Worm (Caenorhabditis elegans) whole organism, young adult: ENCODE data around the gene ftr-1.

Experiments used
- B0261.1 ChIP-seq: sonication (generic microtip); optimal IDR thresholded peaks from 2 replicates; lab custom pipeline; 2016; ENCODE audit warnings: mild to moderate bottlenecking, missing genetic modification characterization, moderate library complexity, missing compliant biosample characterization
- F55B11.4 ChIP-seq: sonication (generic microtip); optimal IDR thresholded peaks from 2 replicates; lab custom pipeline; 2016; ENCODE audit warnings: missing compliant biosample characterization, missing genetic modification characterization, borderline replicate concordance; ENCODE audit not compliant: insufficient read depth
- F57A8.1 ChIP-seq: fragments of 200-800 bp; sonication (Bioruptor generic); optimal IDR thresholded peaks from 2 replicates; lab custom pipeline; 2018; ENCODE audit warnings: mild to moderate bottlenecking, missing genetic modification characterization, moderate library complexity, missing compliant biosample characterization
- K12H6.12 ChIP-seq: fragments of 200-800 bp; sonication (Bioruptor generic); optimal IDR thresholded peaks from 2 replicates; lab custom pipeline; 2018; ENCODE audit warnings: mild to moderate bottlenecking, missing genetic modification characterization, missing compliant biosample characterization
- T07F8.4 ChIP-seq: sonication (generic microtip); optimal IDR thresholded peaks from 2 replicates; lab custom pipeline; 2016; ENCODE audit warnings: mild to moderate bottlenecking, missing genetic modification characterization, moderate library complexity, missing compliant biosample characterization
- Y56A3A.18 ChIP-seq: fragments of 200-800 bp; sonication (Bioruptor generic); IDR thresholded peaks from 2 replicates; pipeline ENCODE4 v1.3.6; 2022; ENCODE audit warnings: missing genetic modification reagents, missing genetic modification characterization, missing compliant biosample characterization
- ZK185.1 ChIP-seq: sonication (generic microtip); optimal IDR thresholded peaks from 2 replicates; lab custom pipeline; 2016; ENCODE audit warnings: mild to moderate bottlenecking, missing genetic modification characterization, missing compliant biosample characterization; ENCODE audit not compliant: poor library complexity, severe bottlenecking
- ama-1 ChIP-seq, 3 experiments: fragments of 150-350 bp in 1 of 3; sonication (generic microtip) in 2 of 3; optimal IDR thresholded peaks; 2 replicates each; lab custom pipeline; 2014 to 2018; ENCODE audit warnings: missing biosample characterization in 2 of 3, missing genetic modification characterization in 2 of 3, missing genetic modification reagents in 2 of 3
- attf-3 ChIP-seq: fragments of 200-800 bp; sonication (Bioruptor generic); conservative IDR thresholded peaks from 2 replicates; pipeline ENCODE4 v1.3.6; 2022; ENCODE audit warnings: missing genetic modification reagents, missing genetic modification characterization, missing compliant biosample characterization
- attf-5 ChIP-seq: fragments of 200-800 bp; sonication (Bioruptor generic); optimal IDR thresholded peaks from 2 replicates; lab custom pipeline; 2018; ENCODE audit warnings: mild to moderate bottlenecking, missing genetic modification characterization, missing compliant biosample characterization
- bed-2 ChIP-seq: fragments of 200-800 bp; sonication (Bioruptor generic); IDR thresholded peaks from 2 replicates; pipeline ENCODE4 v1.3.6; 2022; ENCODE audit warnings: missing genetic modification reagents, missing genetic modification characterization, missing compliant biosample characterization
- egrh-3 ChIP-seq: fragments of 200-800 bp; sonication (Bioruptor generic); IDR thresholded peaks from 2 replicates; pipeline ENCODE4 v1.3.6; 2022; ENCODE audit warnings: missing genetic modification reagents, missing genetic modification characterization, missing compliant biosample characterization
- ekl-4 ChIP-seq: fragments of 200-800 bp; sonication (Bioruptor generic); IDR thresholded peaks from 2 replicates; pipeline ENCODE4 v1.3.6; 2022; ENCODE audit warnings: missing genetic modification reagents, missing genetic modification characterization, missing compliant biosample characterization
- hlh-12 ChIP-seq: sonication (generic microtip); optimal IDR thresholded peaks from 2 replicates; lab custom pipeline; 2016; ENCODE audit warnings: missing genetic modification characterization, missing compliant biosample characterization
- hlh-26 ChIP-seq: fragments of 200-800 bp; sonication (Bioruptor generic); conservative IDR thresholded peaks from 2 replicates; pipeline ENCODE4 v1.3.6; 2022; ENCODE audit warnings: missing genetic modification reagents, missing genetic modification characterization, missing compliant biosample characterization
- hmg-20 ChIP-seq: fragments of 200-800 bp; sonication (Bioruptor generic); IDR thresholded peaks from 2 replicates; pipeline ENCODE4 v1.3.6; 2022; ENCODE audit warnings: missing genetic modification reagents, missing genetic modification characterization, missing compliant biosample characterization
- hrde-1 ChIP-seq: sonication (generic microtip); optimal IDR thresholded peaks from 2 replicates; lab custom pipeline; 2016; ENCODE audit warnings: missing genetic modification characterization, mild to moderate bottlenecking, missing compliant biosample characterization, moderate library complexity, missing genotype, missing genetic modification reagents, borderline replicate concordance
- let-526 ChIP-seq: fragments of 200-800 bp; sonication (Bioruptor generic); IDR thresholded peaks from 2 replicates; pipeline ENCODE4 v1.3.6; 2022; ENCODE audit warnings: missing genetic modification reagents, missing genetic modification characterization, missing compliant biosample characterization
- let-607 ChIP-seq, 2 experiments: fragments of 200-800 bp in 1 of 2; sonication (Bioruptor generic) in 1 of 2; sonication (generic microtip) in 1 of 2; optimal IDR thresholded peaks; 2 replicates each; lab custom pipeline; 2016 to 2018; ENCODE audit warnings: mild to moderate bottlenecking in 2 of 2, missing compliant biosample characterization in 2 of 2, missing genetic modification characterization in 2 of 2, moderate library complexity in 2 of 2, missing genotype in 1 of 2
- lin-35 ChIP-seq, 3 experiments: fragments of 150-350 bp in 2 of 3; sonication (generic microtip) in 1 of 3; optimal IDR thresholded peaks; 2 replicates each; lab custom pipeline; 2014 to 2018; ENCODE audit warnings: missing biosample characterization in 3 of 3, missing genetic modification characterization in 3 of 3, missing genetic modification reagents in 3 of 3
- lin-40 ChIP-seq: sonication (generic microtip); optimal IDR thresholded peaks from 2 replicates; lab custom pipeline; 2016; ENCODE audit warnings: missing genetic modification characterization, mild to moderate bottlenecking, missing compliant biosample characterization, missing genotype, missing genetic modification reagents
- lir-1 ChIP-seq: fragments of 200-800 bp; sonication (Bioruptor generic); conservative IDR thresholded peaks from 2 replicates; pipeline ENCODE4 v1.3.6; 2022; ENCODE audit warnings: missing genetic modification reagents, missing genetic modification characterization, missing compliant biosample characterization
- lsl-1 ChIP-seq: fragments of 200-800 bp; sonication (Bioruptor generic); optimal IDR thresholded peaks from 2 replicates; lab custom pipeline; 2018; ENCODE audit warnings: mild to moderate bottlenecking, missing genetic modification characterization, moderate library complexity, missing compliant biosample characterization
- mcd-1 ChIP-seq: fragments of 200-800 bp; sonication (Bioruptor generic); IDR thresholded peaks from 2 replicates; pipeline ENCODE4 v1.3.6; 2022; ENCODE audit warnings: missing genetic modification reagents, missing genetic modification characterization, missing compliant biosample characterization
- mxl-1 ChIP-seq: sonication (generic microtip); optimal IDR thresholded peaks from 2 replicates; lab custom pipeline; 2016; ENCODE audit warnings: missing genetic modification characterization, missing compliant biosample characterization
- nhr-80 ChIP-seq: sonication (generic microtip); optimal IDR thresholded peaks from 2 replicates; lab custom pipeline; 2016; ENCODE audit warnings: missing genetic modification characterization, missing compliant biosample characterization
- rcor-1 ChIP-seq: fragments of 200-800 bp; sonication (Bioruptor generic); IDR thresholded peaks from 2 replicates; pipeline ENCODE4 v1.3.6; 2022; ENCODE audit warnings: missing genetic modification reagents, missing genetic modification characterization, missing compliant biosample characterization
- repo-1 ChIP-seq: sonication (generic microtip); optimal IDR thresholded peaks from 2 replicates; lab custom pipeline; 2017; ENCODE audit warnings: mild to moderate bottlenecking, missing genetic modification characterization, missing compliant biosample characterization
- rpc-1 ChIP-seq, 2 experiments: fragments of 150-350 bp in 1 of 2; sonication (generic microtip) in 1 of 2; optimal IDR thresholded peaks; 2 replicates each; lab custom pipeline; 2014 to 2018; ENCODE audit warnings: missing biosample characterization in 1 of 2, missing genetic modification characterization in 1 of 2, missing genetic modification reagents in 1 of 2, missing genotype in 1 of 2
- somi-1 ChIP-seq: fragments of 200-800 bp; sonication (Bioruptor generic); optimal IDR thresholded peaks from 2 replicates; lab custom pipeline; 2018; ENCODE audit warnings: mild to moderate bottlenecking, missing genetic modification characterization, missing compliant biosample characterization
- tbp1 ChIP-seq: fragments of 200-800 bp; sonication (Bioruptor generic); optimal IDR thresholded peaks from 2 replicates; lab custom pipeline; 2018; ENCODE audit warnings: mild to moderate bottlenecking, missing genetic modification characterization, missing compliant biosample characterization
- xnd-1 ChIP-seq: sonication (generic microtip); optimal IDR thresholded peaks from 2 replicates; lab custom pipeline; 2016; ENCODE audit warnings: missing genotype, missing genetic modification reagents, missing genetic modification characterization, missing compliant biosample characterization
- ztf-22 ChIP-seq: fragments of 200-800 bp; sonication (Bioruptor generic); optimal IDR thresholded peaks from 2 replicates; lab custom pipeline; 2018; ENCODE audit warnings: mild to moderate bottlenecking, missing genetic modification characterization, moderate library complexity, missing compliant biosample characterization
- ztf-25 ChIP-seq: fragments of 200-800 bp; sonication (Bioruptor generic); IDR thresholded peaks from 2 replicates; pipeline ENCODE4 v1.3.6; 2022; ENCODE audit warnings: missing genetic modification reagents, missing genetic modification characterization, missing compliant biosample characterization
- ztf-26 ChIP-seq: sonication (generic microtip); optimal IDR thresholded peaks from 2 replicates; lab custom pipeline; 2017; ENCODE audit warnings: missing genetic modification characterization, missing compliant biosample characterization

The ftr-1 gene

ce11 chrV:20196671-20197070, at the start of gene ftr-1:
Gene ftr-1 (plus strand): TSS chrV:20196971.
- TF ChIP-seq let-526 (no peak), lsl-1 (GFP tag; lab: Kevin White, UChicago) (peak; percentile 51)

- TF ChIP-seq nhr-80 (peak; percentile 79), let-607 (tag; optimal IDR thresholded peaks at IDR 0.05; lab: Kevin White, UChicago) (no peak), attf-5 (peak; percentile 41)
These were observed 49.0 kb upstream of the ftr-1 start, which contains the start of gene Y113G7A.13 for ce11 chrV:20147662-20148245. Gene Y113G7A.13 (plus strand): TSS chrV:20148195.

ce11 chrV:20151432-20151831, 45.3 kb upstream of the ftr-1 start, which contains the start of gene F19B2.7:
Gene F19B2.7 (plus strand): TSS chrV:20151732.
- no peak for TF ChIP-seq xnd-1
- TF ChIP-seq attf-3 (GFP tag; lab: Robert Waterston, UW): no peak
- TF ChIP-seq mcd-1 (GFP tag; lab: Robert Waterston, UW): no peak
- TF ChIP-seq repo-1: no peak
- TF ChIP-seq lsl-1 (GFP tag; lab: Kevin White, UChicago): no peak
- TF ChIP-seq tbp1 (GFP tag; lab: Kevin White, UChicago): no peak
- TF ChIP-seq lir-1 (GFP tag; lab: Robert Waterston, UW): no peak
- TF ChIP-seq hrde-1 (tag; lab: Kevin White, UChicago): no peak
- TF ChIP-seq ztf-25 (GFP tag; lab: Robert Waterston, UW): no peak
- no peak for TF ChIP-seq ztf-26 (tag; lab: Kevin White, UChicago)

- TF ChIP-seq T07F8.4 (tag; lab: Kevin White, UChicago): no peak
- peak; percentile 39 for TF ChIP-seq B0261.1
- no peak for TF ChIP-seq ekl-4 (GFP tag; lab: Robert Waterston, UW)
- no peak for TF ChIP-seq K12H6.12 (tag; lab: Kevin White, UChicago)
- peak; percentile 64 for TF ChIP-seq tbp1 (GFP tag; lab: Kevin White, UChicago)
- no peak for TF ChIP-seq rcor-1 (GFP tag; lab: Robert Waterston, UW)
- TF ChIP-seq mxl-1 (tag; lab: Kevin White, UChicago): no peak
- TF ChIP-seq ama-1 (optimal IDR thresholded peaks at IDR 0.05; lab: Kevin White, UChicago): no peak
- TF ChIP-seq ama-1 (GFP tag; optimal IDR thresholded peaks at IDR 0.05; lab: Kevin White, UChicago): no peak
- no peak for TF ChIP-seq hrde-1 (tag; lab: Kevin White, UChicago)
- TF ChIP-seq ztf-22 (GFP tag; lab: Kevin White, UChicago): no peak
- TF ChIP-seq lin-40: no peak
- no peak for TF ChIP-seq F57A8.1 (GFP tag; lab: Kevin White, UChicago)
- no peak for TF ChIP-seq egrh-3
- TF ChIP-seq hlh-12: no peak
- TF ChIP-seq somi-1 (GFP tag; lab: Kevin White, UChicago): no peak
- no peak for TF ChIP-seq bed-2
- no peak for TF ChIP-seq ZK185.1
- no peak for TF ChIP-seq lin-35 (GFP tag; optimal IDR thresholded peaks at IDR 0.05; lab: Kevin White, UChicago)
- no peak for TF ChIP-seq hmg-20 (GFP tag; lab: Robert Waterston, UW)
- TF ChIP-seq hlh-26 (GFP tag; lab: Robert Waterston, UW): no peak
- no peak for TF ChIP-seq Y56A3A.18 (GFP tag; lab: Robert Waterston, UW)
- TF ChIP-seq rpc-1 (optimal IDR thresholded peaks at IDR 0.05; lab: Kevin White, UChicago): peak; percentile 39
- TF ChIP-seq rpc-1 (tag; optimal IDR thresholded peaks at IDR 0.05; lab: Kevin White, UChicago): peak; percentile 71
- no peak for TF ChIP-seq F55B11.4 (tag; lab: Kevin White, UChicago)
- TF ChIP-seq, all 124 proteins: peak for 3
These were observed 44.9 kb upstream of the ftr-1 start for ce11 chrV:20151855-20152254.
